Worm (Caenorhabditis elegans) whole organism, mixed stage, embryonic: ENCODE measurements around the gene F55A11.11.

Experiments used
- blmp-1 ChIP-seq: fragments of 150-350 bp; optimal IDR thresholded peaks from 2 replicates; lab custom pipeline; 2014; ENCODE audit warnings: missing biosample characterization, missing genetic modification characterization
- elt-1 ChIP-seq: sonication (generic microtip); optimal IDR thresholded peaks from 2 replicates; lab custom pipeline; 2017; ENCODE audit warnings: missing genetic modification characterization, mild to moderate bottlenecking, missing compliant biosample characterization, antibody characterized with exemption, moderate library complexity, borderline replicate concordance; ENCODE audit not compliant: insufficient read depth
- elt-3 ChIP-seq: fragments of 150-350 bp; optimal IDR thresholded peaks from 2 replicates; lab custom pipeline; 2014; ENCODE audit warnings: missing biosample characterization, missing genetic modification characterization
- mab-5 ChIP-seq: fragments of 150-350 bp; optimal IDR thresholded peaks from 2 replicates; lab custom pipeline; 2014; ENCODE audit warnings: missing biosample characterization, missing genetic modification characterization
- nhr-12 ChIP-seq: fragments of 150-350 bp; optimal IDR thresholded peaks from 2 replicates; lab custom pipeline; 2014; ENCODE audit warnings: missing biosample characterization, missing genetic modification characterization
- nhr-28 ChIP-seq: fragments of 150-350 bp; optimal IDR thresholded peaks from 2 replicates; lab custom pipeline; 2014; ENCODE audit warnings: missing biosample characterization, missing genetic modification characterization
- nhr-76 ChIP-seq: sonication (generic microtip); optimal IDR thresholded peaks from 2 replicates; lab custom pipeline; 2017; ENCODE audit warnings: missing biosample characterization, missing genetic modification characterization
- snpc-4 ChIP-seq: fragments of 150-350 bp; optimal IDR thresholded peaks from 2 replicates; lab custom pipeline; 2014; ENCODE audit warnings: missing biosample characterization, missing genetic modification characterization
- sptf-1 ChIP-seq: sonication (generic microtip); optimal IDR thresholded peaks from 2 replicates; lab custom pipeline; 2017; ENCODE audit warnings: mild to moderate bottlenecking, missing genetic modification characterization, moderate library complexity, missing compliant biosample characterization
- tbx-8 ChIP-seq: fragments of 200-800 bp; sonication (Bioruptor generic); optimal IDR thresholded peaks from 2 replicates; lab custom pipeline; 2018; ENCODE audit warnings: mild to moderate bottlenecking, missing genetic modification characterization, moderate library complexity, missing compliant biosample characterization
- unc-120 ChIP-seq: sonication (generic microtip); optimal IDR thresholded peaks from 2 replicates; lab custom pipeline; 2017; ENCODE audit warnings: missing genetic modification characterization, missing compliant biosample characterization; ENCODE audit not compliant: poor library complexity, severe bottlenecking
- unc-39 ChIP-seq: fragments of 150-350 bp; optimal IDR thresholded peaks from 2 replicates; lab custom pipeline; 2014; ENCODE audit warnings: missing biosample characterization, missing genetic modification characterization
- unc-62 ChIP-seq: fragments of 150-350 bp; optimal IDR thresholded peaks from 2 replicates; lab custom pipeline; 2014; ENCODE audit warnings: missing biosample characterization, missing genetic modification reagents, missing genetic modification characterization
- ztf-11 ChIP-seq: fragments of 150-350 bp; optimal IDR thresholded peaks from 2 replicates; lab custom pipeline; 2014; ENCODE audit warnings: missing biosample characterization, missing genetic modification characterization

DNA sequence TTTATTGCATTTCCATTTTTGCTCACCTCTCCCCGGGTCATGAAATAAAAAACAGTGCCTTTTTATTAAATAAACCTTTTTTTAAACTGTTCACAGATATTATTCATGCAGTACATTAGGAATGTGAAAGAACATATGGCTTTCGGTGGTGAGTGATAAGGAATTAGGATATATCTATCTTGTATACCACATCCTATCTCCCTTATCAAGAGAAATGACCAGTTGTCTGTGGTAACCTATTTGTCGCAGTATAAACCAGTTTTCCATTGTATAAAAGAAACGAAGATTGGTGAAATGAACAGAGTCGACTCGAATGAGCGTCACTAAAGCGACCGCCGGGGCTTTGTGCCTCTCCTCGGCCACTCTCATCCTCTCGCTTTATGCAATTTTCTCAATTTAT lies 46.3 kb downstream of the F55A11.11 start, which contains the start of gene col-158:
- no peak for TF ChIP-seq mab-5 (tag; lab: Kevin White, UChicago)
- no peak for TF ChIP-seq elt-1 (tag; lab: Kevin White, UChicago)
- TF ChIP-seq ztf-11 (tag; lab: Kevin White, UChicago) = no peak
- no peak for TF ChIP-seq snpc-4 (tag; lab: Kevin White, UChicago)
- no peak for TF ChIP-seq nhr-28 (tag; lab: Kevin White, UChicago)
- TF ChIP-seq sptf-1 (tag; lab: Kevin White, UChicago) = no peak
- no peak for TF ChIP-seq unc-62 (GFP tag; lab: Kevin White, UChicago)
- no peak for TF ChIP-seq nhr-76 (tag; lab: Kevin White, UChicago)
- no peak for TF ChIP-seq unc-39 (tag; lab: Kevin White, UChicago)
- no peak for TF ChIP-seq elt-3 (tag; lab: Kevin White, UChicago)
- no peak for TF ChIP-seq nhr-12 (tag; lab: Kevin White, UChicago)
- TF ChIP-seq blmp-1 (tag; lab: Kevin White, UChicago) = no peak
- TF ChIP-seq unc-120 (tag; lab: Kevin White, UChicago) = no peak
- TF ChIP-seq tbx-8 (GFP tag; lab: Kevin White, UChicago) = no peak
